Worm (Caenorhabditis elegans): ENCODE results near the gene eif-2Bdelta.

The eif-2Bdelta gene

ce11 chrV:9544176-9544632, 30.6 kb downstream of the eif-2Bdelta start, which contains the start of gene mdf-1 (continued):
- TF ChIP-seq lin-39 (tag; optimal IDR thresholded peaks at IDR 0.05): no peak
- TF ChIP-seq mep-1 (tag; optimal IDR thresholded peaks at IDR 0.05): peak; percentile 90
- TF ChIP-seq F44E2.7 (GFP tag; IDR thresholded peaks at IDR 0.05): no peak
- no peak for TF ChIP-seq fos-1 (tag; optimal IDR thresholded peaks at IDR 0.05)
- no peak for TF ChIP-seq skn-1 (tag; optimal IDR thresholded peaks at IDR 0.05)
- TF ChIP-seq ceh-20 (GFP tag; IDR thresholded peaks at IDR 0.05): no peak
- TF ChIP-seq dve-1 (tag; optimal IDR thresholded peaks at IDR 0.05; ENCODE audit: insufficient read depth): peak; percentile 75
- no peak for TF ChIP-seq tag-97 (GFP tag; IDR thresholded peaks at IDR 0.05)
- peak; percentile 61 for TF ChIP-seq lin-38 (GFP tag; IDR thresholded peaks at IDR 0.05)
- TF ChIP-seq lim-7 (GFP tag; IDR thresholded peaks at IDR 0.05): no peak
- peak; percentile 48 for TF ChIP-seq nhr-28 (tag; optimal IDR thresholded peaks at IDR 0.05)
- TF ChIP-seq nhr-11 (tag; optimal IDR thresholded peaks at IDR 0.05): peak; percentile 26
- TF ChIP-seq sdz-12 (GFP tag; optimal IDR thresholded peaks at IDR 0.05): no peak
- no peak for TF ChIP-seq tra-1 (GFP tag; IDR thresholded peaks at IDR 0.05)
- no peak for TF ChIP-seq dmd-9 (GFP tag; IDR thresholded peaks at IDR 0.05)
- peak; percentile 58 for TF ChIP-seq hlh-30 (tag; optimal IDR thresholded peaks at IDR 0.05; ENCODE audit: insufficient read depth)
- no peak for TF ChIP-seq duxl-1 (tag; optimal IDR thresholded peaks at IDR 0.05; ENCODE audit: poor library complexity)
- no peak for TF ChIP-seq cey-2 (tag; optimal IDR thresholded peaks at IDR 0.05; ENCODE audit: borderline replicate concordance, insufficient read depth)
- TF ChIP-seq rbr-2 (tag; optimal IDR thresholded peaks at IDR 0.05): peak; percentile 57
- TF ChIP-seq nhr-48 (tag; optimal IDR thresholded peaks at IDR 0.05): no peak
- no peak for TF ChIP-seq zfp-3 (GFP tag; conservative IDR thresholded peaks at IDR 0.05)
- no peak for TF ChIP-seq nhr-25 (tag; optimal IDR thresholded peaks at IDR 0.05; ENCODE audit: borderline replicate concordance, insufficient read depth)
- peak; percentile 91 for TF ChIP-seq mes-2 (tag; optimal IDR thresholded peaks at IDR 0.05; ENCODE audit: poor library complexity, severe bottlenecking)
- TF ChIP-seq ceh-32 (tag; optimal IDR thresholded peaks at IDR 0.05; ENCODE audit: poor library complexity): no peak
- TF ChIP-seq daf-19 (GFP tag; conservative IDR thresholded peaks at IDR 0.05): 0 out of 2 replicates have a peak, but pooled peaks have one; percentile 15
- no peak for TF ChIP-seq nhr-42 (GFP tag; IDR thresholded peaks at IDR 0.05)
- 0 out of 2 replicates have a peak, but pooled peaks have one; percentile 43 for TF ChIP-seq pha-4 (GFP tag; IDR thresholded peaks at IDR 0.05)
- peak; percentile 38 for TF ChIP-seq pha-4 (tag; optimal IDR thresholded peaks at IDR 0.05)
- TF ChIP-seq nhr-6 (tag; optimal IDR thresholded peaks at IDR 0.05): peak; percentile 48
- TF ChIP-seq nhr-77 (tag; optimal IDR thresholded peaks at IDR 0.05): peak; percentile 82
- no peak for TF ChIP-seq lir-3 (tag; optimal IDR thresholded peaks at IDR 0.05)
- TF ChIP-seq F37D6.2 (tag; optimal IDR thresholded peaks at IDR 0.05): peak; percentile 23
- no peak for TF ChIP-seq daf-12 (tag; optimal IDR thresholded peaks at IDR 0.05)
- TF ChIP-seq lsy-2 (tag; optimal IDR thresholded peaks at IDR 0.05): peak; percentile 21 to 86

ce11 chrV:9545238-9545709, 31.6 kb downstream of the eif-2Bdelta start, which contains the start of the genes his-35 and his-41:
Gene his-35, minus strand, starts transcription at chrV:9545288.
Gene his-41, plus strand, starts transcription at chrV:9545536.
- TF ChIP-seq hmg-1.1 (GFP tag; IDR thresholded peaks at IDR 0.05) (0 out of 2 replicates have a peak, but pooled peaks have one; percentile 24), tag-97 (GFP tag; IDR thresholded peaks at IDR 0.05) (no peak), ceh-82 (tag; optimal IDR thresholded peaks at IDR 0.05) (no peak), nhr-42 (GFP tag; IDR thresholded peaks at IDR 0.05) (0 out of 2 replicates have a peak, but pooled peaks have one; percentile 27), lsy-2 (tag; optimal IDR thresholded peaks at IDR 0.05) (peak in 1 of 2 experiments; percentile 46), Y75B8A.6 (GFP tag; IDR thresholded peaks at IDR 0.05) (no peak), spr-1 (tag; optimal IDR thresholded peaks at IDR 0.05) (no peak), ama-1 (optimal IDR thresholded peaks at IDR 0.05) (peak; percentile 85), mes-2 (tag; optimal IDR thresholded peaks at IDR 0.05; ENCODE audit: poor library complexity, severe bottlenecking) (peak; percentile 42), attf-4 (tag; optimal IDR thresholded peaks at IDR 0.05) (no peak), vab-7 (GFP tag; IDR thresholded peaks at IDR 0.05) (no peak), unc-130 (GFP tag; optimal IDR thresholded peaks at IDR 0.05) (no peak), Y5F2A.4 (GFP tag; optimal IDR thresholded peaks at IDR 0.05) (no peak), lin-39 (tag; optimal IDR thresholded peaks at IDR 0.05) (no peak), mxl-3 (GFP tag; optimal IDR thresholded peaks at IDR 0.05) (peak; percentile 10), nhr-11 (tag; optimal IDR thresholded peaks at IDR 0.05) (peak; percentile 76), jun-1 (tag; optimal IDR thresholded peaks at IDR 0.05) (no peak), ztf-7 (tag; optimal IDR thresholded peaks at IDR 0.05) (no peak), tra-1 (GFP tag; IDR thresholded peaks at IDR 0.05) (0 out of 2 replicates have a peak, but pooled peaks have one; percentile 16), T26A8.4 (GFP tag; IDR thresholded peaks at IDR 0.05) (no peak; the same call in 1 of the 2 replicates), lin-1 (GFP tag; IDR thresholded peaks at IDR 0.05) (no peak), mep-1 (tag; optimal IDR thresholded peaks at IDR 0.05) (peak; percentile 2), ZK546.5 (tag; optimal IDR thresholded peaks at IDR 0.05) (no peak), zip-11 (GFP tag; IDR thresholded peaks at IDR 0.05) (no peak)
